Worm (Caenorhabditis elegans): Measurements from ENCODE around the gene gst-14.

gst-14 gene

DNA sequence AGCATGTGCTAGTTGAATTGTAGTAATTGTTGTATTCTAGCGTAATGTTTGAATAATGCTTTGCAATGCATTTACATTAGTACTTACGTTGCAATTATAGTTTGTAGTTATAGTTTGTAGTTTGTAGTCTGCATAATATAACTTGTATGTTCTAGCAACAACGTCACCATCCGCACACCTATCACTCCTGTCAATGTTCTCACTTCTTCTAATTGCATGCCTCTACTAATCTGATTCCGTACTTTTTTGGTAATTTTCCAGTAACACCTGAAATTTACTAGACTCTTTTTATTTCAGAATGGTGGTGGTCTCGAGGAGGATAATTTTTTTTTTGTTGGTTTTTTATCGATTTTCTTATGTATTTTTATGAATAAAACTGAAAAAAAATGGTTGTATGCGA lies 20.7 kb upstream of the gst-14 start (continued):
- TF ChIP-seq hlh-30 (tag; optimal IDR thresholded peaks at IDR 0.05; ENCODE audit: insufficient read depth) (no peak), unc-39 (tag; optimal IDR thresholded peaks at IDR 0.05) (no peak), lin-39 (tag; optimal IDR thresholded peaks at IDR 0.05) (no peak), daf-12 (tag; optimal IDR thresholded peaks at IDR 0.05) (no peak), mep-1 (tag; optimal IDR thresholded peaks at IDR 0.05) (peak; percentile 18), duxl-1 (tag; optimal IDR thresholded peaks at IDR 0.05; ENCODE audit: poor library complexity) (peak; percentile 75), nhr-28 (tag; optimal IDR thresholded peaks at IDR 0.05) (no peak), fos-1 (tag; optimal IDR thresholded peaks at IDR 0.05) (no peak), dmd-9 (GFP tag; IDR thresholded peaks at IDR 0.05) (no peak), attf-4 (tag; optimal IDR thresholded peaks at IDR 0.05) (no peak), zip-11 (GFP tag; IDR thresholded peaks at IDR 0.05) (no peak), ceh-44 (GFP tag; IDR thresholded peaks at IDR 0.05) (no peak), nhr-25 (tag; optimal IDR thresholded peaks at IDR 0.05; ENCODE audit: borderline replicate concordance, insufficient read depth) (peak; percentile 10), lsy-2 (tag; optimal IDR thresholded peaks at IDR 0.05) (peak in 1 of 2 experiments; percentile 31), F37D6.2 (tag; optimal IDR thresholded peaks at IDR 0.05) (no peak), snpc-4 (tag; optimal IDR thresholded peaks at IDR 0.05) (no peak), unc-130 (GFP tag; optimal IDR thresholded peaks at IDR 0.05) (no peak), mdt-29 (GFP tag; IDR thresholded peaks at IDR 0.05) (0 out of 2 replicates have a peak, but pooled peaks have one; percentile 5), nhr-48 (tag; optimal IDR thresholded peaks at IDR 0.05) (no peak), lin-1 (GFP tag; IDR thresholded peaks at IDR 0.05) (no peak), set-16 (GFP tag; IDR thresholded peaks at IDR 0.05) (no peak), nhr-42 (GFP tag; IDR thresholded peaks at IDR 0.05) (peak; percentile 43; the same call in 1 of the 2 replicates), unc-62 (GFP tag; optimal IDR thresholded peaks at IDR 0.05 in 1 of 2) (peak in 1 of 2 experiments; percentile 75), unc-62 (tag; optimal IDR thresholded peaks at IDR 0.05) (no peak), Y5F2A.4 (GFP tag; optimal IDR thresholded peaks at IDR 0.05) (no peak), lin-13 (GFP tag; optimal IDR thresholded peaks at IDR 0.05) (no peak), nhr-76 (tag; optimal IDR thresholded peaks at IDR 0.05) (no peak)

DNA sequence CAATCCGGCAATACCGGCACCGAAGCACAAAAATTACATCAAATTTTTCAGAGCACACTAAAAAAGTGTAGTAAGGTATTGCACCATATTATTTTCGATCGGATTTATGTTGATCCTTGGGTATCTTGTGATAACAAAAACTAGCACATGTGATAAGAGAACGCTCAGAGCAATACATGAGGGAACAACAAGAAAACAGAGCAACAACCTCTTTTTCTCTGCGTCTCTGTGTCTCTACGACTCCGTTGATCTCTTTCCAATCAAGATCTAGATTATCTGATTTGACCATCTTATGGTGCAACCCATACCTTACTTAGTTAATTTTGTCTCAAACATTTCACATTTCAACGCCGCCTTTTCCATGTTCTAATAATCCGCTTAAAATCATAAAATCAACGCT lies 16.3 kb upstream of the gst-14 start, which contains the start of gene tag-10:
Gene tag-10, plus strand, starts transcription at position 347 of the 400 bp plus-strand sequence.
- TF ChIP-seq nhr-111 (GFP tag; optimal IDR thresholded peaks at IDR 0.05) (no peak), lin-1 (GFP tag; IDR thresholded peaks at IDR 0.05) (no peak), F44E2.7 (GFP tag; IDR thresholded peaks at IDR 0.05) (no peak), T20F7.1 (GFP tag; optimal IDR thresholded peaks at IDR 0.05) (no peak), lin-39 (tag; optimal IDR thresholded peaks at IDR 0.05) (no peak), nhr-102 (tag; optimal IDR thresholded peaks at IDR 0.05) (no peak), hlh-11 (tag; optimal IDR thresholded peaks at IDR 0.05) (no peak), madf-9 (GFP tag; conservative IDR thresholded peaks at IDR 0.05) (no peak), aha-1 (tag) (no peak), ztf-7 (tag; optimal IDR thresholded peaks at IDR 0.05) (peak; percentile 40), ZK546.5 (tag; optimal IDR thresholded peaks at IDR 0.05) (no peak), nhr-10 (tag; optimal IDR thresholded peaks at IDR 0.05) (no peak), daf-16 (GFP tag; optimal IDR thresholded peaks at IDR 0.05) (peak in 1 of 2 experiments; percentile 73), daf-16 (tag; optimal IDR thresholded peaks at IDR 0.05) (peak; percentile 30)

DNA sequence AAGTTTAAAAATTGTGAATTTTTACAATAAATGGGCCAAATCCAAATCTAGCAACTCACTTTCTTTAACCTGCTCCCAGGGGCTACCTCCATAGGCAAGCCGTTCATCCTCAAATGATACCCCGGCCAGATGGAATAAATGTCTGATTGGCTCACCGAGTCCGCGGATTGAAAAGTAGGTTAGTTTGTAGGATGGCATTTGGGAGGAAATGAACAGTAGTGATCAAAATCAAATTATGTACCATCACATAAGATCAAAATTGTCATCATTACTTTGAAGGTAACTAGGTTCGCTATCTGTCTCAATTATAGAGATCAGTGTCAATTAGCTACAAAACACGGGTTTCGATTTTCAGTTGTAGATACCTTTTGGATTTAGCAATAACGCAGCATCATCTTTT lies 14.8 kb upstream of the gst-14 start, which contains the start of the genes gst-17 and gst-18:
Gene gst-17, minus strand, starts transcription at position 101 of the 400 bp plus-strand sequence.
Gene gst-18, minus strand, starts transcription at position 198 of the 400 bp plus-strand sequence.
- TF ChIP-seq daf-19 (GFP tag; conservative IDR thresholded peaks at IDR 0.05) (no peak), fkh-10 (GFP tag; optimal IDR thresholded peaks at IDR 0.05) (no peak), jun-1 (tag; optimal IDR thresholded peaks at IDR 0.05) (no peak), ceh-62 (tag; optimal IDR thresholded peaks at IDR 0.05) (no peak), hif-1 (tag; optimal IDR thresholded peaks at IDR 0.05) (no peak), nhr-237 (tag; optimal IDR thresholded peaks at IDR 0.05) (no peak), ceh-20 (GFP tag; IDR thresholded peaks at IDR 0.05) (no peak), nhr-42 (GFP tag; IDR thresholded peaks at IDR 0.05) (no peak), F37D6.2 (tag; optimal IDR thresholded peaks at IDR 0.05) (no peak), aha-1 (tag) (no peak), hlh-30 (tag; optimal IDR thresholded peaks at IDR 0.05; ENCODE audit: insufficient read depth) (no peak), pha-4 (GFP tag; IDR thresholded peaks at IDR 0.05) (no peak), pha-4 (tag; optimal IDR thresholded peaks at IDR 0.05) (no peak), egl-27 (tag; optimal IDR thresholded peaks at IDR 0.05) (no peak), zfp-3 (GFP tag; conservative IDR thresholded peaks at IDR 0.05) (no peak)
